Fruit fly (Drosophila melanogaster) whole organism, adult: Measurements from ENCODE around the gene CG42564.
A peak's percentile ranks its signal among the peaks of the same experiment; 100 is the strongest.

Experiments used
- CG1620 ChIP-seq: fragments of 200-800 bp; sonication (Bioruptor generic); optimal IDR thresholded peaks from 2 replicates; lab custom pipeline; 2016; ENCODE audit warnings: missing biosample characterization, missing genetic modification characterization
- CG33017 ChIP-seq: fragments of 200-800 bp; sonication (Bioruptor generic); optimal IDR thresholded peaks from 2 replicates; lab custom pipeline; 2018; ENCODE audit warnings: missing biosample characterization, mild to moderate bottlenecking, missing genetic modification characterization, moderate library complexity
- CG7101 ChIP-seq: fragments of 200-800 bp; sonication (Bioruptor generic); optimal IDR thresholded peaks from 2 replicates; lab custom pipeline; 2018; ENCODE audit warnings: missing biosample characterization, mild to moderate bottlenecking, missing genetic modification characterization, moderate library complexity
- Crg-1 ChIP-seq: fragments of 200-800 bp; sonication (Bioruptor generic); optimal IDR thresholded peaks from 2 replicates; lab custom pipeline; 2016; ENCODE audit warnings: missing biosample characterization, missing genetic modification characterization
- kay ChIP-seq: fragments of 200-800 bp; sonication (Bioruptor generic); peaks from one replicate; lab custom pipeline; 2016; ENCODE audit warnings: missing biosample characterization, missing genetic modification characterization, borderline replicate concordance
- toe ChIP-seq: fragments of 200-800 bp; sonication (Bioruptor generic); optimal IDR thresholded peaks from 2 replicates; lab custom pipeline; 2016; ENCODE audit warnings: missing biosample characterization, missing genetic modification characterization

DNA sequence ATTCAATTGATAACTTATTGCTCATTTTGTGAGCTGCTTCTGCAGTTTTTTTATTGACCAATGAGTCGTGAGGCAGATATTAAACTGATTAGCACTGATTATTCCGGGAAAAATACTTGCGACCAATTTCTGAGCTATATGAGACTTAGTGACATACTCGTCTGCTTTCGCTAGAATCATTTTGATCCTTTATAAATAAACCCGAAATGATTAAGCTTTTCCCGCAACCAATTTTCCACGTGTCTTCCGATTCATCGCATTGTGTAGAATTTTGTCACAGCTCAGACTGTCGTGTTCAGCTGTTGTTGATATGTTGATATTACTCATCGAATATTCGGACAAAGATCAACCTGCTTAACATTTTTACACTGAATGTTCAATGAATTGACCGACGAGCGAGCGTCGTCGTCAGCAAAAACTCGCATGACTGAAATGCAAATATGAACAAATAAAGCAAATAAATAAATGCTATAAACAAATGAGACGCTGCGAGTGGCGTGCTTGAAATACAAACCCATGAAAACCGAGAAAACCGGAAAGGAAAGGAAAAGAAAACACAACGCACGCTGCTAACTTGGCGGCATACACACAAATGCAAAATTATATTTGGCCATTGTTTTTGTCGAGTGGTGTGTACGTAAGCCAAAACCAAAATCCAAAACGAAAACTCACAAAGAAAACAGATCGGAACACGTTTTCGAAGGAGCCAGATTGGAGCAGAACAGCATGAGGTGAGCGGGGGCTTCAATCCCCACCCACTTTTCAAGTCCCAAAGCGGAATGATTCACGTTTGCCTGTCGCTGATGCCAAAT, 26.6 kb downstream of the CG42564 start:
- TF ChIP-seq kay (GFP tag; lab: Kevin White, UChicago) (peak; percentile 92), CG33017 (no peak), Crg-1 (GFP tag; lab: Kevin White, UChicago) (no peak), CG1620 (GFP tag; lab: Kevin White, UChicago) (no peak), toe (no peak), CG7101 (no peak)
